Worm (Caenorhabditis elegans) whole organism, L1 larva: ENCODE measurements around the gene Y116A8C.49.

Experiments
- F16B12.6 ChIP-seq: fragments of 150-350 bp; optimal IDR thresholded peaks from 2 replicates; lab custom pipeline; 2014; ENCODE audit warnings: missing biosample characterization, missing genetic modification characterization
- aha-1 ChIP-seq: fragments of 150-350 bp; optimal IDR thresholded peaks from 2 replicates; lab custom pipeline; 2014; ENCODE audit warnings: missing biosample characterization, missing genetic modification characterization
- ama-1 ChIP-seq: fragments of 150-350 bp; optimal IDR thresholded peaks from 2 replicates; lab custom pipeline; 2014
- ceh-90 ChIP-seq: sonication (generic microtip); optimal IDR thresholded peaks from 2 replicates; lab custom pipeline; 2016; ENCODE audit warnings: missing genetic modification characterization, missing compliant biosample characterization
- dsc-1 ChIP-seq: sonication (generic microtip); optimal IDR thresholded peaks from 2 replicates; lab custom pipeline; 2016; ENCODE audit warnings: mild to moderate bottlenecking, missing genetic modification characterization, missing compliant biosample characterization
- efl-1 ChIP-seq, 4 experiments: fragments of 150-350 bp; optimal IDR thresholded peaks in 3 of 4; peaks in 1 of 4; 1 replicate in 1 of 4; 2 replicates in 3 of 4; lab custom pipeline; 2014; ENCODE audit warnings: missing biosample characterization in 2 of 4, missing genetic modification characterization in 2 of 4, missing genetic modification reagents in 2 of 4
- efl-3 ChIP-seq: fragments of 200-800 bp; sonication (Bioruptor generic); optimal IDR thresholded peaks from 2 replicates; lab custom pipeline; 2018; ENCODE audit warnings: mild to moderate bottlenecking, missing genetic modification characterization, missing compliant biosample characterization
- egl-27 ChIP-seq, 2 experiments: fragments of 150-350 bp in 1 of 2; sonication (generic microtip); optimal IDR thresholded peaks; 3 replicates each; lab custom pipeline; 2017 to 2018; ENCODE audit warnings: missing biosample characterization in 2 of 2, missing genetic modification characterization in 2 of 2, missing genetic modification reagents in 2 of 2
- elt-3 ChIP-seq, 6 experiments: fragments of 150-350 bp in 1 of 6; sonication (generic microtip); optimal IDR thresholded peaks; 2 replicates each; lab custom pipeline; 2017 to 2018; ENCODE audit warnings: missing biosample characterization in 6 of 6, missing genetic modification characterization in 6 of 6, inconsistent platforms in 1 of 6
- fkh-10 ChIP-seq: sonication (generic microtip); optimal IDR thresholded peaks from 2 replicates; lab custom pipeline; 2017; ENCODE audit warnings: missing biosample characterization, missing genetic modification reagents, missing genetic modification characterization
- fkh-8 ChIP-seq: sonication (generic microtip); optimal IDR thresholded peaks from 2 replicates; lab custom pipeline; 2016; ENCODE audit warnings: mild to moderate bottlenecking, missing genetic modification characterization, missing compliant biosample characterization
- hlh-4 ChIP-seq: sonication (generic microtip); optimal IDR thresholded peaks from 2 replicates; lab custom pipeline; 2016; ENCODE audit warnings: mild to moderate bottlenecking, missing genetic modification characterization, missing compliant biosample characterization
- irx-1 ChIP-seq: sonication (generic microtip); optimal IDR thresholded peaks from 2 replicates; lab custom pipeline; 2016; ENCODE audit warnings: missing genetic modification characterization, missing compliant biosample characterization
- isw-1 ChIP-seq: fragments of 200-800 bp; sonication (Bioruptor generic); IDR thresholded peaks from 2 replicates; pipeline ENCODE4 v1.3.6; 2022; ENCODE audit warnings: missing genetic modification characterization, missing compliant biosample characterization
- jun-1 ChIP-seq: fragments of 150-350 bp; optimal IDR thresholded peaks from 2 replicates; lab custom pipeline; 2014; ENCODE audit warnings: missing biosample characterization, missing genetic modification reagents, missing genetic modification characterization
- lin-13 ChIP-seq: fragments of 150-350 bp; optimal IDR thresholded peaks from 2 replicates; lab custom pipeline; 2014; ENCODE audit warnings: missing biosample characterization, missing genetic modification reagents, missing genetic modification characterization
- lin-14 ChIP-seq: fragments of 200-800 bp; sonication (Bioruptor generic); optimal IDR thresholded peaks from 2 replicates; lab custom pipeline; 2018; ENCODE audit warnings: mild to moderate bottlenecking, missing genetic modification characterization, moderate library complexity, missing compliant biosample characterization
- lin-35 ChIP-seq, 2 experiments: fragments of 150-350 bp; optimal IDR thresholded peaks; 2 replicates each; lab custom pipeline; 2014; ENCODE audit warnings: missing biosample characterization in 2 of 2, missing genetic modification characterization in 2 of 2, missing genetic modification reagents in 2 of 2
- mab-9 ChIP-seq: fragments of 200-800 bp; sonication (Bioruptor generic); IDR thresholded peaks from 2 replicates; pipeline ENCODE4 v1.3.6; 2022; ENCODE audit warnings: missing genetic modification reagents, missing genetic modification characterization, missing compliant biosample characterization
- mef-2 ChIP-seq: fragments of 150-350 bp; optimal IDR thresholded peaks from 2 replicates; lab custom pipeline; 2014; ENCODE audit warnings: missing biosample characterization, missing genetic modification characterization
- nhr-11 ChIP-seq: fragments of 150-350 bp; optimal IDR thresholded peaks from 2 replicates; lab custom pipeline; 2014; ENCODE audit warnings: missing biosample characterization, missing genetic modification characterization
- nhr-12 ChIP-seq: sonication (generic microtip); optimal IDR thresholded peaks from 2 replicates; lab custom pipeline; 2017; ENCODE audit warnings: missing biosample characterization, missing genetic modification characterization
- nhr-19 ChIP-seq: fragments of 200-800 bp; sonication (Bioruptor generic); conservative IDR thresholded peaks from 2 replicates; pipeline ENCODE4 v1.3.6; 2022; ENCODE audit warnings: missing genetic modification characterization, missing compliant biosample characterization
- nhr-71 ChIP-seq: sonication (generic microtip); optimal IDR thresholded peaks from 2 replicates; lab custom pipeline; 2016; ENCODE audit warnings: mild to moderate bottlenecking, missing genetic modification characterization, moderate library complexity, missing compliant biosample characterization
- nhr-84 ChIP-seq: sonication (generic microtip); optimal IDR thresholded peaks from 2 replicates; lab custom pipeline; 2017; ENCODE audit warnings: missing biosample characterization, missing genetic modification characterization
- nhr-90 ChIP-seq: sonication (generic microtip); optimal IDR thresholded peaks from 2 replicates; lab custom pipeline; 2016; ENCODE audit warnings: mild to moderate bottlenecking, missing genetic modification characterization, missing compliant biosample characterization; ENCODE audit not compliant: poor library complexity
- skn-1 ChIP-seq: fragments of 150-350 bp; optimal IDR thresholded peaks from 2 replicates; lab custom pipeline; 2014; ENCODE audit warnings: missing biosample characterization, missing genetic modification characterization
- snpc-4 ChIP-seq: fragments of 150-350 bp; optimal IDR thresholded peaks from 2 replicates; lab custom pipeline; 2014; ENCODE audit warnings: missing biosample characterization, missing genetic modification characterization
- sptf-1 ChIP-seq: fragments of 150-350 bp; optimal IDR thresholded peaks from 2 replicates; lab custom pipeline; 2014; ENCODE audit warnings: missing biosample characterization, missing genetic modification characterization
- tbx-2 ChIP-seq: sonication (generic microtip); optimal IDR thresholded peaks from 2 replicates; lab custom pipeline; 2016; ENCODE audit warnings: missing genetic modification characterization, missing compliant biosample characterization
- unc-62 ChIP-seq: fragments of 150-350 bp; optimal IDR thresholded peaks from 2 replicates; lab custom pipeline; 2014; ENCODE audit warnings: missing biosample characterization, missing genetic modification reagents, missing genetic modification characterization
- unc-98 ChIP-seq: fragments of 200-800 bp; sonication (Bioruptor generic); IDR thresholded peaks from 2 replicates; pipeline ENCODE4 v1.3.6; 2022; ENCODE audit warnings: missing genetic modification characterization, missing compliant biosample characterization
- vab-15 ChIP-seq: sonication (generic microtip); optimal IDR thresholded peaks from 2 replicates; lab custom pipeline; 2017; ENCODE audit warnings: missing genotype, mild to moderate bottlenecking, missing genetic modification characterization, missing compliant biosample characterization
- xbp-1 ChIP-seq: sonication (generic microtip); optimal IDR thresholded peaks from 2 replicates; lab custom pipeline; 2016; ENCODE audit warnings: missing genetic modification characterization, missing compliant biosample characterization
- zip-4 ChIP-seq: fragments of 200-800 bp; sonication (Bioruptor generic); optimal IDR thresholded peaks from 2 replicates; lab custom pipeline; 2018; ENCODE audit warnings: mild to moderate bottlenecking, missing genetic modification characterization, moderate library complexity, missing compliant biosample characterization
- ztf-4 ChIP-seq: fragments of 150-350 bp; optimal IDR thresholded peaks from 2 replicates; lab custom pipeline; 2014; ENCODE audit warnings: missing biosample characterization, missing genetic modification characterization

Gene Y116A8C.49

ce11 chrIV:16931077-16931476 is at the start of gene Y116A8C.49:
Gene Y116A8C.49 (minus strand): TSS chrIV:16931177.
- TF ChIP-seq aha-1 (tag; lab: Kevin White, UChicago), result no peak
- no peak for TF ChIP-seq mab-9 (GFP tag; lab: Robert Waterston, UW)
- no peak for TF ChIP-seq ama-1 (lab: Kevin White, UChicago)

- TF ChIP-seq ceh-90 (no peak), fkh-8 (no peak), zip-4 (GFP tag; lab: Kevin White, UChicago) (no peak), efl-3 (GFP tag; lab: Kevin White, UChicago) (no peak), dsc-1 (no peak), skn-1 (tag; lab: Kevin White, UChicago) (no peak), sptf-1 (tag; lab: Kevin White, UChicago) (no peak), snpc-4 (tag; lab: Kevin White, UChicago) (no peak), fkh-10 (no peak), tbx-2 (tag; lab: Kevin White, UChicago) (no peak), unc-98 (GFP tag; lab: Robert Waterston, UW) (no peak), unc-62 (GFP tag; lab: Kevin White, UChicago) (no peak), efl-1 (optimal IDR thresholded peaks at IDR 0.05; lab: Kevin White, UChicago) (no peak), efl-1 (GFP tag; optimal IDR thresholded peaks at IDR 0.05 in 1 of 2; lab: Kevin White, UChicago) (no peak), mab-9 (GFP tag; lab: Robert Waterston, UW) (no peak), nhr-19 (no peak), hlh-4 (tag; lab: Kevin White, UChicago) (no peak), nhr-90 (no peak), nhr-12 (tag; lab: Kevin White, UChicago) (no peak), isw-1 (GFP tag; lab: Robert Waterston, UW) (no peak), lin-35 (GFP tag; optimal IDR thresholded peaks at IDR 0.05; lab: Kevin White, UChicago) (no peak)
- TF ChIP-seq, all 84 proteins: peak for 0
These were observed 39.4 kb upstream of the Y116A8C.49 start, which contains the start of gene rom-3 for ce11 chrIV:16970390-16970789. Gene rom-3 (minus strand): TSS chrIV:16970490.

- TF ChIP-seq xbp-1 (tag; lab: Kevin White, UChicago) (no peak), lin-13 (GFP tag; lab: Kevin White, UChicago) (no peak), irx-1 (tag; lab: Kevin White, UChicago) (no peak), snpc-4 (tag; lab: Kevin White, UChicago) (no peak), F16B12.6 (tag; lab: Kevin White, UChicago) (no peak), lin-14 (GFP tag; lab: Kevin White, UChicago) (no peak), tbx-2 (tag; lab: Kevin White, UChicago) (no peak), nhr-11 (no peak), mef-2 (tag; lab: Kevin White, UChicago) (no peak), vab-15 (tag; lab: Kevin White, UChicago) (no peak), egl-27 (tag; optimal IDR thresholded peaks at IDR 0.05; lab: Kevin White, UChicago) (no peak), elt-3 (tag; optimal IDR thresholded peaks at IDR 0.05; lab: Kevin White, UChicago) (no peak)
These were observed 31.5 kb upstream of the Y116A8C.49 start for ce11 chrIV:16962445-16962844.

- TF ChIP-seq nhr-84 (tag; lab: Kevin White, UChicago), result no peak
- TF ChIP-seq efl-1 (optimal IDR thresholded peaks at IDR 0.05; lab: Kevin White, UChicago), result no peak
- peak in 1 of 2 experiments; percentile 32 for TF ChIP-seq efl-1 (GFP tag; optimal IDR thresholded peaks at IDR 0.05 in 1 of 2; lab: Kevin White, UChicago)
- no peak for TF ChIP-seq ztf-4 (tag; lab: Kevin White, UChicago)
- no peak for TF ChIP-seq skn-1 (tag; lab: Kevin White, UChicago)
- no peak for TF ChIP-seq nhr-11
- TF ChIP-seq jun-1 (tag; lab: Kevin White, UChicago), result no peak
- TF ChIP-seq nhr-71 (tag; lab: Kevin White, UChicago), result no peak
These were observed 21.4 kb upstream of the Y116A8C.49 start for ce11 chrIV:16952389-16952788.
